Fruit fly (Drosophila melanogaster) whole organism, embryonic: ENCODE results near the gene CG14195.

ENCODE experiments used
- Ada2b ChIP-seq: fragments of 200-800 bp; sonication (Bioruptor generic); IDR thresholded peaks from 2 replicates; pipeline ENCODE4 v1.3.6; 2022; ENCODE audit warnings: missing biosample characterization, missing genetic modification characterization
- Antp ChIP-seq: fragments of 200-800 bp; sonication (Bioruptor generic); optimal IDR thresholded peaks from 3 replicates; lab custom pipeline; 2016; ENCODE audit warnings: missing biosample characterization, missing genetic modification characterization
- Atf3 ChIP-seq: fragments of 200-800 bp; sonication (Bioruptor generic); optimal IDR thresholded peaks from 3 replicates; lab custom pipeline; 2016; ENCODE audit warnings: missing biosample characterization, missing genetic modification characterization
- BEAF-32 ChIP-seq: fragments of 200-800 bp; sonication (Bioruptor generic); optimal IDR thresholded peaks from 3 replicates; lab custom pipeline; 2017; ENCODE audit warnings: missing biosample characterization, missing genetic modification characterization, mild to moderate bottlenecking, moderate library complexity, missing genetic modification reagents
- CG10209 ChIP-seq: fragments of 200-800 bp; sonication (Bioruptor generic); optimal IDR thresholded peaks from 3 replicates; lab custom pipeline; 2017; ENCODE audit warnings: missing biosample characterization, mild to moderate bottlenecking, missing genetic modification characterization, missing genetic modification reagents
- CG11695 ChIP-seq: fragments of 200-800 bp; sonication (Bioruptor generic); IDR thresholded peaks from 3 replicates; pipeline ENCODE4 v1.3.6; 2022; ENCODE audit warnings: missing biosample characterization, missing genetic modification characterization
- CG14860 ChIP-seq: fragments of 200-800 bp; sonication (Bioruptor generic); IDR thresholded peaks from 3 replicates; pipeline ENCODE4 v1.3.6; 2022; ENCODE audit warnings: missing biosample characterization, missing genetic modification characterization; ENCODE audit not compliant: partially characterized antibody
- CG14965 ChIP-seq: fragments of 200-800 bp; sonication (Bioruptor generic); optimal IDR thresholded peaks from 2 replicates; lab custom pipeline; 2016; ENCODE audit warnings: missing biosample characterization, missing genetic modification characterization, borderline replicate concordance
- CG15269 ChIP-seq: fragments of 200-800 bp; sonication (Bioruptor generic); optimal IDR thresholded peaks from 2 replicates; lab custom pipeline; 2018; ENCODE audit warnings: missing biosample characterization, mild to moderate bottlenecking, missing genetic modification characterization, moderate library complexity
- CG16813 ChIP-seq: fragments of 200-800 bp; sonication (Bioruptor generic); IDR thresholded peaks from 3 replicates; pipeline ENCODE4 v1.3.6; 2022; ENCODE audit warnings: missing biosample characterization, missing genetic modification characterization; ENCODE audit not compliant: partially characterized antibody
- CG2712 ChIP-seq: fragments of 200-800 bp; optimal IDR thresholded peaks from 3 replicates; lab custom pipeline; 2019; ENCODE audit warnings: missing biosample characterization, mild to moderate bottlenecking, missing genetic modification characterization, moderate library complexity
- CG32767 ChIP-seq: fragments of 200-800 bp; sonication (Bioruptor generic); IDR thresholded peaks from 2 replicates; pipeline ENCODE4 v1.3.6; 2022; ENCODE audit warnings: missing biosample characterization, missing genetic modification characterization
- CG6791 ChIP-seq: fragments of 200-800 bp; sonication (Bioruptor generic); IDR thresholded peaks from 3 replicates; pipeline ENCODE4 v1.3.6; 2022; ENCODE audit warnings: missing biosample characterization, missing genetic modification characterization; ENCODE audit not compliant: partially characterized antibody
- CG7928 ChIP-seq: fragments of 200-800 bp; sonication (Bioruptor generic); optimal IDR thresholded peaks from 2 replicates; lab custom pipeline; 2017; ENCODE audit warnings: missing biosample characterization, mild to moderate bottlenecking, missing genetic modification characterization
- CG8765 ChIP-seq: fragments of 200-800 bp; sonication (Bioruptor generic); IDR thresholded peaks from 2 replicates; pipeline ENCODE4 v1.3.6; 2022; ENCODE audit warnings: missing biosample characterization, missing genetic modification characterization
- Camta ChIP-seq: fragments of 200-800 bp; sonication (Bioruptor generic); optimal IDR thresholded peaks from 2 replicates; lab custom pipeline; 2016; ENCODE audit warnings: missing biosample characterization, missing genetic modification characterization
- D19A ChIP-seq: fragments of 200-800 bp; optimal IDR thresholded peaks from 3 replicates; lab custom pipeline; 2019; ENCODE audit warnings: missing biosample characterization, mild to moderate bottlenecking, missing genetic modification characterization, moderate library complexity
- E2f2 ChIP-seq: fragments of 200-800 bp; sonication (Bioruptor generic); IDR thresholded peaks from 2 replicates; pipeline ENCODE4 v1.3.6; 2022; ENCODE audit warnings: missing biosample characterization, missing genetic modification characterization
- Fer1 ChIP-seq: fragments of 200-800 bp; sonication (Bioruptor generic); optimal IDR thresholded peaks from 2 replicates; lab custom pipeline; 2017; ENCODE audit warnings: missing biosample characterization, mild to moderate bottlenecking, missing genetic modification characterization
- Gug ChIP-seq: fragments of 200-800 bp; sonication (Bioruptor generic); IDR thresholded peaks from 4 replicates; pipeline ENCODE4 v1.3.6; 2022; ENCODE audit warnings: missing biosample characterization, missing genetic modification characterization
- HLH4C ChIP-seq: fragments of 200-800 bp; sonication (Bioruptor generic); IDR thresholded peaks from 3 replicates; pipeline ENCODE4 v1.3.6; 2022; ENCODE audit warnings: missing biosample characterization, missing genetic modification characterization; ENCODE audit not compliant: partially characterized antibody
- HmgZ ChIP-seq: fragments of 200-800 bp; sonication (Bioruptor generic); optimal IDR thresholded peaks from 2 replicates; lab custom pipeline; 2018; ENCODE audit warnings: missing biosample characterization, mild to moderate bottlenecking, missing genetic modification characterization
- Hmr ChIP-seq: fragments of 200-800 bp; sonication (Bioruptor generic); optimal IDR thresholded peaks from 3 replicates; lab custom pipeline; 2017; ENCODE audit warnings: mild to moderate bottlenecking, missing biosample characterization, missing genetic modification reagents, missing genetic modification characterization
- Trl ChIP-seq, 3 experiments: fragments of >200 bp in 2 of 3; fragments of 200-800 bp in 1 of 3; sonication (Bioruptor generic) in 1 of 3; optimal IDR thresholded peaks; 2 replicates in 1 of 3; 3 replicates in 2 of 3; lab custom pipeline; 2016 to 2017; ENCODE audit warnings: missing biosample characterization in 1 of 3, missing genetic modification characterization in 1 of 3
- Vsx1 ChIP-seq: fragments of 200-800 bp; sonication (Bioruptor generic); optimal IDR thresholded peaks from 2 replicates; lab custom pipeline; 2017; ENCODE audit warnings: missing biosample characterization, mild to moderate bottlenecking, missing genetic modification characterization, missing genetic modification reagents
- bcd ChIP-seq: fragments of 200-800 bp; sonication (Bioruptor generic); optimal IDR thresholded peaks from 2 replicates; lab custom pipeline; 2017; ENCODE audit warnings: missing biosample characterization, mild to moderate bottlenecking, missing genetic modification characterization
- br ChIP-seq: fragments of >200 bp; optimal IDR thresholded peaks from 2 replicates; lab custom pipeline; 2017
- bsh ChIP-seq, 2 experiments: fragments of 200-800 bp; sonication (Bioruptor generic); optimal IDR thresholded peaks; 2 replicates each; lab custom pipeline; 2017 to 2018; ENCODE audit warnings: mild to moderate bottlenecking in 2 of 2, missing biosample characterization in 2 of 2, missing genetic modification characterization in 2 of 2, moderate library complexity in 1 of 2
- ci ChIP-seq: fragments of 200-800 bp; sonication (Bioruptor generic); IDR thresholded peaks from 3 replicates; pipeline ENCODE4 v1.3.6; 2022; ENCODE audit warnings: missing biosample characterization, missing genetic modification characterization
- ftz-f1 ChIP-seq: fragments of 200-800 bp; sonication (Bioruptor generic); optimal IDR thresholded peaks from 2 replicates; lab custom pipeline; 2016; ENCODE audit warnings: missing biosample characterization, missing genetic modification characterization
- h ChIP-seq: fragments of >200 bp; optimal IDR thresholded peaks from 2 replicates; lab custom pipeline; 2017
- hth ChIP-seq: fragments of >200 bp; optimal IDR thresholded peaks from 2 replicates; lab custom pipeline; 2017; ENCODE audit warnings: inconsistent platforms
- lmd ChIP-seq: fragments of 200-800 bp; sonication (Bioruptor generic); IDR thresholded peaks from 2 replicates; pipeline ENCODE4 v1.3.6; 2022; ENCODE audit warnings: missing biosample characterization, missing genetic modification characterization
- mam ChIP-seq: fragments of 200-800 bp; sonication (Bioruptor generic); optimal IDR thresholded peaks from 3 replicates; lab custom pipeline; 2016; ENCODE audit warnings: missing biosample characterization, missing genetic modification characterization
- nerfin-2 ChIP-seq: fragments of 200-800 bp; sonication (Bioruptor generic); IDR thresholded peaks from 2 replicates; pipeline ENCODE4 v1.3.6; 2022; ENCODE audit warnings: missing biosample characterization, missing genetic modification characterization; ENCODE audit not compliant: partially characterized antibody
- onecut ChIP-seq: fragments of 200-800 bp; sonication (Bioruptor generic); IDR thresholded peaks from 2 replicates; pipeline ENCODE4 v1.3.6; 2022; ENCODE audit warnings: missing biosample characterization, missing genetic modification characterization
- sc ChIP-seq, 3 experiments: fragments of >200 bp in 2 of 3; fragments of 200-800 bp in 1 of 3; sonication (Bioruptor generic) in 1 of 3; optimal IDR thresholded peaks; 2 replicates in 2 of 3; 3 replicates in 1 of 3; lab custom pipeline; 2017; ENCODE audit warnings: mild to moderate bottlenecking in 1 of 3, missing biosample characterization in 1 of 3, missing genetic modification characterization in 1 of 3, missing genetic modification reagents in 1 of 3
- sim ChIP-seq: fragments of 200-800 bp; sonication (Bioruptor generic); IDR thresholded peaks from 2 replicates; pipeline ENCODE4 v1.3.6; 2022; ENCODE audit warnings: missing biosample characterization, missing genetic modification characterization
- slbo ChIP-seq: fragments of 200-800 bp; sonication (Bioruptor generic); IDR thresholded peaks from 2 replicates; pipeline ENCODE4 v1.3.6; 2022; ENCODE audit warnings: missing biosample characterization, missing genetic modification characterization
- tio ChIP-seq: fragments of 200-800 bp; sonication (Bioruptor generic); optimal IDR thresholded peaks from 2 replicates; lab custom pipeline; 2017; ENCODE audit warnings: missing biosample characterization, missing genetic modification characterization, inconsistent platforms
- twi ChIP-seq: fragments of 200-800 bp; optimal IDR thresholded peaks from 2 replicates; lab custom pipeline; 2019; ENCODE audit warnings: missing biosample characterization, mild to moderate bottlenecking, missing genetic modification characterization, moderate library complexity

The CG14195 gene

dm6 chrX:19193336-19193735, 18.5 kb downstream of the CG14195 start, which contains the start of the genes CG7914 and CG14194 (continued):
- TF ChIP-seq CG32767 (GFP tag; lab: Robert Waterston, UW) (no peak), h (no peak), Vsx1 (GFP tag; lab: Kevin White, UChicago) (no peak), Ada2b (GFP tag; lab: Robert Waterston, UW) (no peak), slbo (GFP tag; lab: Robert Waterston, UW) (no peak), CG2712 (tag; lab: Kevin White, UChicago) (peak; percentile 5), bcd (no peak), Fer1 (GFP tag; lab: Kevin White, UChicago) (no peak), onecut (GFP tag; lab: Robert Waterston, UW) (peak; percentile 19; the same call in 1 of the 2 replicates), ftz-f1 (GFP tag; lab: Kevin White, UChicago) (no peak), CG11695 (no peak), CG7928 (no peak), sim (GFP tag; lab: Robert Waterston, UW) (no peak), CG15269 (tag; lab: Kevin White, UChicago) (no peak), BEAF-32 (GFP tag; lab: Kevin White, UChicago) (peak; percentile 62), CG14965 (no peak), CG10209 (no peak), Gug (GFP tag; lab: Robert Waterston, UW) (no peak), HmgZ (tag; lab: Kevin White, UChicago) (peak; percentile 45), sc (optimal IDR thresholded peaks at IDR 0.05; lab: Kevin White, UChicago) (no peak), sc (GFP tag; optimal IDR thresholded peaks at IDR 0.05; lab: Kevin White, UChicago) (no peak), Trl (optimal IDR thresholded peaks at IDR 0.05; lab: Kevin White, UChicago) (no peak), Trl (GFP tag; optimal IDR thresholded peaks at IDR 0.05; lab: Kevin White, UChicago) (no peak), Hmr (GFP tag; lab: Kevin White, UChicago) (no peak), lmd (GFP tag; lab: Robert Waterston, UW) (no peak), Antp (GFP tag; lab: Kevin White, UChicago) (no peak), E2f2 (GFP tag; lab: Robert Waterston, UW) (peak; percentile 65), tio (GFP tag; lab: Kevin White, UChicago) (no peak), twi (no peak), bsh (GFP tag; optimal IDR thresholded peaks at IDR 0.05; lab: Kevin White, UChicago) (no peak), Camta (GFP tag; lab: Kevin White, UChicago) (no peak), ci (GFP tag; lab: Robert Waterston, UW) (no peak), CG8765 (GFP tag; lab: Robert Waterston, UW) (no peak), hth (lab: Kevin White, UChicago) (no peak), mam (GFP tag; lab: Kevin White, UChicago) (no peak)

- TF ChIP-seq CG14860 (peak; percentile 53; the same call in 1 of the 3 replicates), br (lab: Kevin White, UChicago) (no peak), HLH4C (GFP tag; lab: Robert Waterston, UW) (0 out of 3 replicates have a peak, but pooled peaks have one; percentile 41), nerfin-2 (0 out of 2 replicates have a peak, but pooled peaks have one; percentile 32), CG16813 (GFP tag; lab: Robert Waterston, UW) (peak; percentile 51), Atf3 (GFP tag; lab: Kevin White, UChicago) (no peak), CG6791 (GFP tag; lab: Robert Waterston, UW) (peak; percentile 46; the same call in 1 of the 3 replicates), D19A (tag; lab: Kevin White, UChicago) (peak; percentile 36)
- TF ChIP-seq, all 482 proteins: peak for 6
Measured at dm6 chrX:19191597-19191996, 20.3 kb downstream of the CG14195 start.
